Worm (Caenorhabditis elegans): ENCODE results near the gene Y39B6A.43.
"Not testable (repeated sequence)": the region's sequence is repeated elsewhere in the genome, so short reads cannot be mapped to it uniquely, and the experiment has no call there.

DNA sequence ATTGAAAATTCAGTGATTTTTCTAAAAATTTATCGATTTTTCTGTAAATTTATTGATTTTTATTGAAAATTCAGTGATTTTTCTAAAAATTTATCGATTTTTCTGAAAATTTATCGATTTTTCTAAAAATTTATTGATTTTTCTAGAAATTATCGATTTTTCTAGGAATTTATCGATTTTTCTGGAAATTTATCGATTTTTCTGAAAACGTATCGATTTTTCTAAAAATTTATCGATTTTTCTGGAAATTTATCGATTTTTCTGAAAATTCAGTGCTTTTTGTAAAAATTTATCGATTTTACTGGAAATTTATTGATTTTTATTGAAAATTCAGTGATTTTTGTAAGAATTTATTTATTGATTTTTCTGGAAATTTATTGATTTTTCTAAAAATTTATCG, 17.0 kb upstream of the Y39B6A.43 start:
- not testable (repeated sequence) for TF ChIP-seq pha-4 (tag; optimal IDR thresholded peaks at IDR 0.05); K02D7.2 (tag; optimal IDR thresholded peaks at IDR 0.05); hlh-30 (tag; optimal IDR thresholded peaks at IDR 0.05; ENCODE audit: insufficient read depth); pax-1 (tag; optimal IDR thresholded peaks at IDR 0.05)
- peak; percentile 68 for TF ChIP-seq ceh-48 (tag; optimal IDR thresholded peaks at IDR 0.05)

Data from whole organism, late embryonic.